Fruit fly (Drosophila melanogaster): ENCODE data around the gene Kat60.

dm6 chr3R:5223839-5224238 lies 8.2 kb downstream of the Kat60 start, which contains the start of gene CG14664:
- TF ChIP-seq insv (optimal IDR thresholded peaks at IDR 0.05), result no peak
- TF ChIP-seq psq (optimal IDR thresholded peaks at IDR 0.05), result no peak
- TF ChIP-seq ttk (optimal IDR thresholded peaks at IDR 0.05), result no peak

Measured in Kc167 (cell line).